Worm (Caenorhabditis elegans) whole organism, early embryonic: ENCODE data around the gene spot-1.

Experiments used
- B0310.2 ChIP-seq: sonication (generic microtip); optimal IDR thresholded peaks from 2 replicates; lab custom pipeline; 2016; ENCODE audit warnings: mild to moderate bottlenecking, missing genetic modification characterization, missing compliant biosample characterization
- ama-1 ChIP-seq: fragments of 150-350 bp; optimal IDR thresholded peaks from 2 replicates; lab custom pipeline; 2014
- ceh-13 ChIP-seq: fragments of 200-800 bp; sonication (Bioruptor generic); optimal IDR thresholded peaks from 2 replicates; lab custom pipeline; 2018; ENCODE audit warnings: mild to moderate bottlenecking, missing genetic modification characterization, missing compliant biosample characterization
- flt-1 ChIP-seq: fragments of 200-800 bp; sonication (Bioruptor generic); IDR thresholded peaks from 2 replicates; pipeline ENCODE4 v1.3.6; 2022; ENCODE audit warnings: missing genetic modification characterization, missing compliant biosample characterization
- hmbx-1 ChIP-seq: sonication (generic microtip); optimal IDR thresholded peaks from 2 replicates; lab custom pipeline; 2016; ENCODE audit warnings: mild to moderate bottlenecking, missing genetic modification characterization, missing compliant biosample characterization
- hmg-4 ChIP-seq: fragments of 200-800 bp; sonication (Bioruptor generic); optimal IDR thresholded peaks from 2 replicates; lab custom pipeline; 2018; ENCODE audit warnings: mild to moderate bottlenecking, missing genetic modification characterization, missing compliant biosample characterization
- scrt-1 ChIP-seq: fragments of 200-800 bp; sonication (Bioruptor generic); IDR thresholded peaks from 2 replicates; pipeline ENCODE4 v1.3.6; 2022; ENCODE audit warnings: missing genetic modification characterization, missing compliant biosample characterization
- sea-1 ChIP-seq: fragments of 200-800 bp; sonication (Bioruptor generic); conservative IDR thresholded peaks from 2 replicates; pipeline ENCODE4 v1.3.6; 2022; ENCODE audit warnings: missing genetic modification characterization, missing compliant biosample characterization
- tra-4 ChIP-seq: sonication (generic microtip); optimal IDR thresholded peaks from 2 replicates; lab custom pipeline; 2017; ENCODE audit warnings: missing genetic modification characterization, missing compliant biosample characterization

DNA sequence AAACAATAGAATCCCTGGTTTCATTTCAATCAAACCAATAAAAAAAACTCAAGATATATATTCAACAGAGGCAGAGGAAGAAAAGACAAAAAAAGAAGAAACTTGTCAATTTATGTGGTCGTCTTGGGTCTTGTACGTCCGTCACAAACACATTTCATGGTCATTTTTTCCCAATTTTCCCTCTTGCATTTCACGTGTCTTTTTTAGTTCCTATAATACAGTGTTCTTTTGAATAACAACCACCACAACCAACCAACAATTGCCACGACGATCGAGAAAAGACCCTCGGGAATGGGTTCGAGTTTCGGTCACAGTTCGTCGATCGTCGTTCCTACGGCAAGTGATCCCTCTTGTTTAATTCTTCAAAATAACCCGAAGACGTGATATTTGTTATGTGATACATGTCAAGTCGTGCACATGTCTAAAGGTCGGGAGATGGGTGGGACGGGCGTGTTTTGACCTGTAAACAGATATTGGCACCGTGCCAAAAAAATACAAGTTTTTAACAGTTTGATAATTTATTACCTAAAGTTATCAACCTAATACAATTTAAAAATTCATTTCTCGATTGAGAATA lies 19.1 kb upstream of the spot-1 start:
- TF ChIP-seq tra-4 (no peak), ama-1 (lab: Kevin White, UChicago) (no peak), ceh-13 (GFP tag; lab: Kevin White, UChicago) (no peak), hmg-4 (GFP tag; lab: Kevin White, UChicago) (no peak), hmbx-1 (tag; lab: Kevin White, UChicago) (no peak), flt-1 (no peak), scrt-1 (no peak), B0310.2 (tag; lab: Kevin White, UChicago) (no peak), sea-1 (GFP tag; lab: Robert Waterston, UW) (no peak)
